Worm (Caenorhabditis elegans) whole organism, L3 larva: Measurements from ENCODE around the gene ZK892.6.

Source experiments
- R02D3.7 ChIP-seq: fragments of 150-350 bp; optimal IDR thresholded peaks from 2 replicates; lab custom pipeline; 2014; ENCODE audit warnings: missing biosample characterization, missing genetic modification characterization
- ZK546.5 ChIP-seq: sonication (generic microtip); optimal IDR thresholded peaks from 2 replicates; lab custom pipeline; 2017; ENCODE audit warnings: missing biosample characterization, missing genetic modification characterization
- aly-2 ChIP-seq: fragments of 150-350 bp; optimal IDR thresholded peaks from 2 replicates; lab custom pipeline; 2014; ENCODE audit warnings: missing biosample characterization, missing genetic modification characterization
- ama-1 ChIP-seq: fragments of 150-350 bp; optimal IDR thresholded peaks from 2 replicates; lab custom pipeline; 2018
- ceh-16 ChIP-seq: sonication (generic microtip); optimal IDR thresholded peaks from 2 replicates; lab custom pipeline; 2017; ENCODE audit warnings: missing biosample characterization, missing genetic modification characterization
- ceh-28 ChIP-seq: fragments of 150-350 bp; optimal IDR thresholded peaks from 2 replicates; lab custom pipeline; 2014; ENCODE audit warnings: missing biosample characterization, missing genetic modification reagents, missing genetic modification characterization
- ceh-9 ChIP-seq: sonication (generic microtip); optimal IDR thresholded peaks from 2 replicates; lab custom pipeline; 2018; ENCODE audit warnings: missing biosample characterization, missing genetic modification characterization
- egl-27 ChIP-seq: sonication (generic microtip); optimal IDR thresholded peaks from 4 replicates; lab custom pipeline; 2017; ENCODE audit warnings: missing biosample characterization, missing genetic modification reagents, missing genetic modification characterization
- elt-1 ChIP-seq: fragments of 150-350 bp; optimal IDR thresholded peaks from 2 replicates; lab custom pipeline; 2014; ENCODE audit warnings: missing biosample characterization, missing genetic modification characterization
- elt-2 ChIP-seq: sonication (generic microtip); optimal IDR thresholded peaks from 2 replicates; lab custom pipeline; 2016; ENCODE audit warnings: missing genetic modification reagents, mild to moderate bottlenecking, missing genetic modification characterization, missing compliant biosample characterization
- elt-3 ChIP-seq, 3 experiments: fragments of 150-350 bp in 1 of 3; sonication (generic microtip) in 2 of 3; optimal IDR thresholded peaks; 2 replicates in 2 of 3; 4 replicates in 1 of 3; lab custom pipeline; 2014 to 2017; ENCODE audit warnings: missing biosample characterization in 3 of 3, missing genetic modification characterization in 3 of 3
- eor-1 ChIP-seq, 2 experiments: fragments of 150-350 bp; optimal IDR thresholded peaks; 2 replicates each; lab custom pipeline; 2014 to 2018; ENCODE audit warnings: missing biosample characterization in 2 of 2, missing genetic modification characterization in 2 of 2
- fkh-10 ChIP-seq: sonication (generic microtip); optimal IDR thresholded peaks from 2 replicates; lab custom pipeline; 2017; ENCODE audit warnings: missing biosample characterization, missing genetic modification reagents, missing genetic modification characterization
- fkh-2 ChIP-seq: fragments of 150-350 bp; optimal IDR thresholded peaks from 2 replicates; lab custom pipeline; 2014; ENCODE audit warnings: missing biosample characterization, missing genetic modification reagents, missing genetic modification characterization
- fos-1 ChIP-seq: fragments of 150-350 bp; optimal IDR thresholded peaks from 2 replicates; lab custom pipeline; 2014; ENCODE audit warnings: missing biosample characterization, missing genetic modification characterization
- hmg-11 ChIP-seq: sonication (generic microtip); optimal IDR thresholded peaks from 2 replicates; lab custom pipeline; 2016; ENCODE audit warnings: missing genetic modification characterization, missing compliant biosample characterization
- jun-1 ChIP-seq: fragments of 150-350 bp; optimal IDR thresholded peaks from 2 replicates; lab custom pipeline; 2014; ENCODE audit warnings: missing biosample characterization, missing genetic modification reagents, missing genetic modification characterization
- lin-15B ChIP-seq: fragments of 150-350 bp; optimal IDR thresholded peaks from 2 replicates; lab custom pipeline; 2014; ENCODE audit warnings: missing biosample characterization, missing genetic modification characterization
- lin-39 ChIP-seq: fragments of 150-350 bp; optimal IDR thresholded peaks from 2 replicates; lab custom pipeline; 2018; ENCODE audit warnings: missing biosample characterization, missing genetic modification reagents, missing genetic modification characterization
- lsy-12 ChIP-seq: sonication (generic microtip); optimal IDR thresholded peaks from 2 replicates; lab custom pipeline; 2016; ENCODE audit warnings: mild to moderate bottlenecking, missing genetic modification characterization, missing compliant biosample characterization
- mdl-1 ChIP-seq: fragments of 150-350 bp; optimal IDR thresholded peaks from 2 replicates; lab custom pipeline; 2014; ENCODE audit warnings: missing biosample characterization, missing genetic modification characterization
- mml-1 ChIP-seq: fragments of 150-350 bp; sonication (generic microtip); optimal IDR thresholded peaks from 3 replicates; lab custom pipeline; 2014; ENCODE audit warnings: missing biosample characterization, missing genetic modification characterization
- nfya-1 ChIP-seq: sonication (generic microtip); optimal IDR thresholded peaks from 2 replicates; lab custom pipeline; 2017; ENCODE audit warnings: missing genetic modification characterization, mild to moderate bottlenecking, missing compliant biosample characterization, antibody characterized with exemption, moderate library complexity; ENCODE audit not compliant: insufficient read depth
- nhr-11 ChIP-seq: fragments of 150-350 bp; optimal IDR thresholded peaks from 2 replicates; lab custom pipeline; 2014; ENCODE audit warnings: missing biosample characterization, missing genetic modification characterization
- nhr-23 ChIP-seq: fragments of 150-350 bp; optimal IDR thresholded peaks from 2 replicates; lab custom pipeline; 2014; ENCODE audit warnings: missing biosample characterization, missing genetic modification reagents, missing genetic modification characterization
- nhr-237 ChIP-seq: fragments of 150-350 bp; optimal IDR thresholded peaks from 2 replicates; lab custom pipeline; 2014; ENCODE audit warnings: missing biosample characterization, missing genetic modification characterization
- nhr-25 ChIP-seq: sonication (generic microtip); optimal IDR thresholded peaks from 2 replicates; lab custom pipeline; 2017; ENCODE audit warnings: missing biosample characterization, missing genetic modification characterization
- nhr-28 ChIP-seq: fragments of 150-350 bp; optimal IDR thresholded peaks from 2 replicates; lab custom pipeline; 2014; ENCODE audit warnings: missing biosample characterization, missing genetic modification characterization
- nhr-43 ChIP-seq: sonication (generic microtip); optimal IDR thresholded peaks from 2 replicates; lab custom pipeline; 2016; ENCODE audit warnings: mild to moderate bottlenecking, missing genetic modification characterization, missing compliant biosample characterization; ENCODE audit not compliant: poor library complexity, severe bottlenecking
- nhr-67 ChIP-seq: fragments of 150-350 bp; optimal IDR thresholded peaks from 2 replicates; lab custom pipeline; 2014; ENCODE audit warnings: missing biosample characterization, missing genetic modification characterization
- nhr-76 ChIP-seq: fragments of 150-350 bp; sonication (generic microtip); optimal IDR thresholded peaks from 5 replicates; lab custom pipeline; 2014; ENCODE audit warnings: missing biosample characterization, missing genetic modification characterization
- nhr-77 ChIP-seq: fragments of 150-350 bp; optimal IDR thresholded peaks from 2 replicates; lab custom pipeline; 2014; ENCODE audit warnings: missing biosample characterization, missing genetic modification characterization
- pha-4 ChIP-seq: fragments of 150-350 bp; optimal IDR thresholded peaks from 2 replicates; lab custom pipeline; 2014; ENCODE audit warnings: missing biosample characterization, missing genetic modification reagents, missing genetic modification characterization
- pqm-1 ChIP-seq: fragments of 150-350 bp; optimal IDR thresholded peaks from 2 replicates; lab custom pipeline; 2017; ENCODE audit warnings: missing biosample characterization, missing genetic modification characterization, inconsistent platforms
- sea-2 ChIP-seq: fragments of 150-350 bp; sonication (generic microtip); optimal IDR thresholded peaks from 4 replicates; lab custom pipeline; 2014; ENCODE audit warnings: missing biosample characterization, missing genetic modification reagents, missing genetic modification characterization
- skn-1 ChIP-seq: fragments of 150-350 bp; optimal IDR thresholded peaks from 2 replicates; lab custom pipeline; 2014; ENCODE audit warnings: missing biosample characterization, missing genetic modification characterization
- snpc-4 ChIP-seq: fragments of 150-350 bp; optimal IDR thresholded peaks from 2 replicates; lab custom pipeline; 2014; ENCODE audit warnings: missing biosample characterization, missing genetic modification characterization
- tbx-2 ChIP-seq: sonication (generic microtip); optimal IDR thresholded peaks from 2 replicates; lab custom pipeline; 2016; ENCODE audit warnings: mild to moderate bottlenecking, missing genetic modification characterization, missing compliant biosample characterization
- unc-39 ChIP-seq: sonication (generic microtip); optimal IDR thresholded peaks from 4 replicates; lab custom pipeline; 2017; ENCODE audit warnings: missing biosample characterization, missing genetic modification characterization
- unc-62 ChIP-seq: fragments of 150-350 bp; sonication (generic microtip); optimal IDR thresholded peaks from 4 replicates; lab custom pipeline; 2014; ENCODE audit warnings: missing biosample characterization, missing genetic modification reagents, missing genetic modification characterization
- zag-1 ChIP-seq: fragments of 150-350 bp; optimal IDR thresholded peaks from 2 replicates; lab custom pipeline; 2014; ENCODE audit warnings: missing biosample characterization, missing genetic modification characterization
- ztf-11 ChIP-seq: fragments of 150-350 bp; optimal IDR thresholded peaks from 2 replicates; lab custom pipeline; 2014; ENCODE audit warnings: missing biosample characterization, missing genetic modification characterization
- ztf-4 ChIP-seq: fragments of 150-350 bp; optimal IDR thresholded peaks from 2 replicates; lab custom pipeline; 2014; ENCODE audit warnings: missing biosample characterization, missing genetic modification characterization

ZK892.6 gene

DNA sequence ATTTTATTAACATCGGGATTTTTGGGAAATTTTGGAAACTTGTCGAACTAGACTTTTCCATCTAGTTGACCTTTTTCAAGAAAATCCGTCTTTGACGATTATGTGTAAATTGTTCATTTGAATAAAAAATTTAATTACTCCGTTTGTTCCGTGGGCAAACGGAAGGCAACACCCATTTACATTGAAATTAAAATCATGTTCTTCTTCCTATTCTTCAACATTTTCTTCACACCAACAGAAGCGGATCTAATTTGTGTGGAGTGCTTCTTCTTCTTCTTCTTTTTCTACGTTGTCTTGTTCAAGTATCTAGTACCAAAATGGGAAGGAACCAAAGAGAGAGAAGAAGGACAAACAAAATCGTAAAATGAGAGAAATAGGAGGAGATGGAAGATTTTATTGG is 2.5 kb upstream of the ZK892.6 start:
- TF ChIP-seq zag-1 (tag; lab: Kevin White, UChicago) (no peak), aly-2 (tag; lab: Kevin White, UChicago) (no peak), nhr-28 (no peak), fkh-10 (GFP tag; lab: Kevin White, UChicago) (no peak), ceh-9 (tag; lab: Kevin White, UChicago) (no peak), pqm-1 (tag; lab: Kevin White, UChicago) (no peak), ceh-16 (no peak), nhr-67 (tag; lab: Kevin White, UChicago) (no peak), R02D3.7 (tag; lab: Kevin White, UChicago) (no peak), ama-1 (lab: Kevin White, UChicago) (no peak), ztf-4 (tag; lab: Kevin White, UChicago) (no peak), mdl-1 (no peak), elt-1 (tag; lab: Kevin White, UChicago) (no peak), ztf-11 (no peak), pha-4 (tag; lab: Kevin White, UChicago) (no peak), sea-2 (GFP tag; lab: Kevin White, UChicago) (no peak), elt-2 (no peak), skn-1 (tag; lab: Kevin White, UChicago) (no peak), nhr-11 (tag; lab: Kevin White, UChicago) (no peak), eor-1 (tag; optimal IDR thresholded peaks at IDR 0.05; lab: Kevin White, UChicago) (no peak)
- TF ChIP-seq, all 47 proteins: peak for 0

ce11 chrII:9981760-9982159 is 1.8 kb upstream of the ZK892.6 start, which contains the start of gene sdz-38:
Gene sdz-38 (minus strand): TSS chrII:9981860.
- TF ChIP-seq unc-62 (GFP tag; lab: Kevin White, UChicago) (no peak), nhr-23 (no peak), nhr-67 (tag; lab: Kevin White, UChicago) (no peak), fkh-10 (GFP tag; lab: Kevin White, UChicago) (no peak), skn-1 (tag; lab: Kevin White, UChicago) (no peak), ama-1 (lab: Kevin White, UChicago) (no peak), pha-4 (tag; lab: Kevin White, UChicago) (no peak), nhr-76 (tag; lab: Kevin White, UChicago) (no peak), lin-39 (tag; lab: Kevin White, UChicago) (no peak), ceh-16 (no peak), eor-1 (tag; optimal IDR thresholded peaks at IDR 0.05; lab: Kevin White, UChicago) (no peak)

DNA sequence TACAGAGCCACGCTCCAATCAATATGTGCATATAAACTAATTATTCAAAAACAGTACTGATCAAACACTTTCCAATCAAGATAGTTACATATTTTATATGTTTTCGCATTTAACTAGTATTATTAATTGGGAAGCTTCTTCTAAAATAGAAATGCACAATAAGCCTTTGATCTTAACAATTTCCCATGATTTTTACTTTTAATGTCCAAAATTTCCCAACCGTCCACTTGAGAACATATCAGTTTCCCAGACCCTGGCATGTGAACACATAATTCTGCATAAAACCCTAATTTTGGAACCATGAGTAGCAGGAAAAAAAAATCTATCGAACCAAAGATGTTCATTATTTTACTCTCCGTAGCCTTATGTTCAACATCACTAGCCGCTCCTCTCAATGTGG is 3.5 kb downstream of the ZK892.6 start, which contains the start of gene R53.8:
R53.8 (plus strand) TSS at position 301 of the 400 bp plus-strand sequence.
- no peak for TF ChIP-seq pha-4 (tag; lab: Kevin White, UChicago)
- no peak for TF ChIP-seq egl-27 (tag; lab: Kevin White, UChicago)
- TF ChIP-seq nhr-23: no peak
- no peak for TF ChIP-seq tbx-2 (tag; lab: Kevin White, UChicago)
- TF ChIP-seq ztf-11: no peak
- TF ChIP-seq hmg-11 (tag; lab: Kevin White, UChicago): no peak
- TF ChIP-seq fkh-10 (GFP tag; lab: Kevin White, UChicago): no peak
- no peak for TF ChIP-seq fos-1 (tag; lab: Kevin White, UChicago)
- no peak for TF ChIP-seq lsy-12 (tag; lab: Kevin White, UChicago)
- no peak for TF ChIP-seq ztf-4 (tag; lab: Kevin White, UChicago)

DNA sequence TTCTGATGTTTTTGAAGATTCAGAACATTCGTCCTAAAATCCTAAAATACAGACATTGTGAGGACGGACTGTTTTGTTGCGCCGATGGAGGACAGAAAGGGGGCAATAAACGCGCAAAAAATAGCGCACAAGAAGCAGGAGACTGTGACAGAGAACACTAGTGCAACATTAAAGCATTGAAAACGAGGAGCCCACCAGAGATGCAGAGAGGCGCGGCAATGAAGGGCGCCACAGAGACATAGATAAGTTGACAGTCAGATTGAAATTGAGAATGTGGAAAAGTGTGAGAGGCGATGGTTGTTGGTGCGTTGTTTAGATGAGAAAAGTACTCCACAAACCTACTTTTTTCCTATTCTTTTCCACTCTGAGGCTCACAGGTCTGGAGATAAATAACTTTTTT is 5.0 kb downstream of the ZK892.6 start, which contains the start of gene aakg-5:
aakg-5 (minus strand) TSS at position 159 of the 400 bp plus-strand sequence.
- TF ChIP-seq lin-15B (peak; percentile 63), nhr-67 (tag; lab: Kevin White, UChicago) (no peak), skn-1 (tag; lab: Kevin White, UChicago) (peak; percentile 57), sea-2 (GFP tag; lab: Kevin White, UChicago) (no peak), snpc-4 (tag; lab: Kevin White, UChicago) (peak; percentile 17), ZK546.5 (no peak), zag-1 (tag; lab: Kevin White, UChicago) (no peak), elt-3 (tag; optimal IDR thresholded peaks at IDR 0.05; lab: Kevin White, UChicago) (peak in 1 of 3 experiments; percentile 21), ama-1 (lab: Kevin White, UChicago) (no peak), tbx-2 (tag; lab: Kevin White, UChicago) (peak; percentile 34), pha-4 (tag; lab: Kevin White, UChicago) (peak; percentile 96), pqm-1 (tag; lab: Kevin White, UChicago) (peak; percentile 93), nhr-28 (no peak), jun-1 (tag; lab: Kevin White, UChicago) (peak; percentile 84), elt-1 (tag; lab: Kevin White, UChicago) (peak; percentile 82), R02D3.7 (tag; lab: Kevin White, UChicago) (peak; percentile 53), mml-1 (tag; lab: Kevin White, UChicago) (no peak), fkh-2 (no peak), fos-1 (tag; lab: Kevin White, UChicago) (no peak), nhr-43 (tag; lab: Kevin White, UChicago) (peak; percentile 48), nhr-76 (tag; lab: Kevin White, UChicago) (no peak), ceh-28 (peak; percentile 77), nhr-11 (tag; lab: Kevin White, UChicago) (no peak), hmg-11 (tag; lab: Kevin White, UChicago) (peak; percentile 94), egl-27 (tag; lab: Kevin White, UChicago) (peak; percentile 56), nhr-77 (tag; lab: Kevin White, UChicago) (no peak), lin-39 (tag; lab: Kevin White, UChicago) (peak; percentile 78), nhr-237 (no peak), unc-62 (GFP tag; lab: Kevin White, UChicago) (peak; percentile 74), nhr-25 (tag; lab: Kevin White, UChicago) (peak; percentile 89), aly-2 (tag; lab: Kevin White, UChicago) (no peak), nfya-1 (tag; lab: Kevin White, UChicago) (peak; percentile 90), unc-39 (no peak), fkh-10 (GFP tag; lab: Kevin White, UChicago) (no peak), ceh-16 (no peak)
